Fruit fly (Drosophila melanogaster): ENCODE data around the gene Gr22d.

Gene Gr22d

DNA sequence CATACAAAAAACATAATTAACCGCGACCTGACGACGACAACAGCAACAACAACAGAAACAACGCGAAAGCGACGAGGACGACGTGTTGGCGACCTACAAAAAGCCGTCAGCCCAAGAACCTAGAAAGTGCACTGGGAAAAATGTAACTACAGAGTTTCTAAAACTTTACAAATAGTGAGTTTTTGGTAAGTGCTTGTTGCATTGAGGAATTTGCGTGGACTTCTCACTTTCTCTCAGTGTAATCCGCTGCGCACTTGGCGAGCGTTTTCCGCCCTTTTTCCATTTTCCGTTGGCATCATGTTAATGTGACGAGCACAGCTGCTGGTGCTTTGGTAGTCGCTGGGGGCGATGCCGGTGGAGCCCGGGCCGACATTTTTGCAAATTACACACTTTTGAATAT, 38.1 kb upstream of the Gr22d start (continued):
- TF ChIP-seq Dref (GFP tag; IDR thresholded peaks at IDR 0.05): no peak
- TF ChIP-seq CG18599 (GFP tag; optimal IDR thresholded peaks at IDR 0.05): peak; percentile 71
- TF ChIP-seq onecut (GFP tag; IDR thresholded peaks at IDR 0.05): no peak
- no peak for TF ChIP-seq CG2678 (tag; optimal IDR thresholded peaks at IDR 0.05)
- no peak for TF ChIP-seq CG2129 (GFP tag; IDR thresholded peaks at IDR 0.05; ENCODE audit: partially characterized antibody)
- TF ChIP-seq lab (GFP tag; optimal IDR thresholded peaks at IDR 0.05): peak; percentile 33
- TF ChIP-seq abd-A (tag; optimal IDR thresholded peaks at IDR 0.05): peak; percentile 23

- TF ChIP-seq Dll (GFP tag; IDR thresholded peaks at IDR 0.05; ENCODE audit: partially characterized antibody): no peak
- no peak for TF ChIP-seq esg (GFP tag; conservative IDR thresholded peaks at IDR 0.05)
- TF ChIP-seq CG2199 (GFP tag; IDR thresholded peaks at IDR 0.05): no peak
- no peak for TF ChIP-seq CG3407 (GFP tag; optimal IDR thresholded peaks at IDR 0.05)
- no peak for TF ChIP-seq CG4707 (GFP tag; optimal IDR thresholded peaks at IDR 0.05)
- TF ChIP-seq en (GFP tag; optimal IDR thresholded peaks at IDR 0.05): no peak
Measured at dm6 chr2L:1826400-1826799, 36.2 kb upstream of the Gr22d start, which contains the start of gene CG31664. Gene CG31664 (minus strand): TSS chr2L:1826500.

- TF ChIP-seq CG12236 (GFP tag; optimal IDR thresholded peaks at IDR 0.05) (no peak), nom (GFP tag; optimal IDR thresholded peaks at IDR 0.05) (no peak), cwo (GFP tag; optimal IDR thresholded peaks at IDR 0.05) (no peak), CG30403 (GFP tag; optimal IDR thresholded peaks at IDR 0.05) (no peak), Doc2 (GFP tag; IDR thresholded peaks at IDR 0.05) (no peak), fu2 (GFP tag; optimal IDR thresholded peaks at IDR 0.05) (no peak), CrebB (tag; optimal IDR thresholded peaks at IDR 0.05) (no peak), ap (GFP tag; IDR thresholded peaks at IDR 0.05) (no peak), fru (optimal IDR thresholded peaks at IDR 0.05) (no peak), CG1602 (GFP tag; optimal IDR thresholded peaks at IDR 0.05) (no peak), CG10321 (GFP tag; IDR thresholded peaks at IDR 0.05) (no peak), CoRest (tag; optimal IDR thresholded peaks at IDR 0.05) (no peak), wek (GFP tag; optimal IDR thresholded peaks at IDR 0.05) (no peak), CG11085 (GFP tag; IDR thresholded peaks at IDR 0.05) (no peak), her (GFP tag; optimal IDR thresholded peaks at IDR 0.05) (no peak), CG34224 (GFP tag; IDR thresholded peaks at IDR 0.05; ENCODE audit: partially characterized antibody) (no peak), CG16813 (GFP tag; IDR thresholded peaks at IDR 0.05; ENCODE audit: partially characterized antibody) (no peak), CG13424 (tag; optimal IDR thresholded peaks at IDR 0.05) (no peak), CG17802 (tag; optimal IDR thresholded peaks at IDR 0.05) (no peak), CG18011 (GFP tag; optimal IDR thresholded peaks at IDR 0.05) (no peak)
Measured at dm6 chr2L:1823231-1823630, 33.1 kb upstream of the Gr22d start, which contains the start of gene CG31933. Gene CG31933 (minus strand): TSS chr2L:1823331.

DNA sequence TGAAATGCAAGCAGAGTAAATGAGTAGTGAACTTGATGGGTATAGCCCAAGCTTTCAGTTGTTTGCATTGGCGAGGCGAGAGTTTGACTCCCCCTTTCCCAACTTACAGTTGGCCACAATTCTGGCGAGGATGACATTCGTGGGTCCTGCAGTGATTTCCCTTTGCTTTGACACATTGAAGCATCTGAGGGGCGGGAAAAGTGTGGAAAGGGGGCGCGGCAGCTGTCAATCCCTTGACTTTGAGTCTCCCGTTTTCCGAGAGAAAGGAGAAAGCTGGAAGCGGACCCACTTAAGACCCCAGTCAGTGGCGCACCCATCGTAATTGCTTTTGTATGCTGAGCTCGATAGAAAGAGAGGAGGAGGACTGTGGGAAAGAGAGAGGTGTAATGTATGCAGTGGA, 20.3 kb upstream of the Gr22d start:
- TF ChIP-seq CG6791 (GFP tag; IDR thresholded peaks at IDR 0.05; ENCODE audit: partially characterized antibody) (0 out of 3 replicates have a peak, but pooled peaks have one; percentile 41), Poxn (GFP tag; IDR thresholded peaks at IDR 0.05) (0 out of 2 replicates have a peak, but pooled peaks have one; percentile 37), Mrtf (GFP tag; IDR thresholded peaks at IDR 0.05) (peak; percentile 55; the same call in 2 of the 3 replicates), CG11456 (GFP tag; IDR thresholded peaks at IDR 0.05) (peak; percentile 58; the same call in 1 of the 3 replicates), Gsc (GFP tag; IDR thresholded peaks at IDR 0.05) (peak; percentile 16; the same call in 1 of the 2 replicates)

All from whole organism, embryonic.